Worm (Caenorhabditis elegans) whole organism, L1 larva: ENCODE data around the gene unk-1.

Source experiments
- C34B4.2 ChIP-seq: sonication (generic microtip); optimal IDR thresholded peaks from 2 replicates; lab custom pipeline; 2017; ENCODE audit warnings: mild to moderate bottlenecking, missing genetic modification characterization, missing compliant biosample characterization
- F16B12.6 ChIP-seq: fragments of 150-350 bp; optimal IDR thresholded peaks from 2 replicates; lab custom pipeline; 2014; ENCODE audit warnings: missing biosample characterization, missing genetic modification characterization
- Y116A8C.19 ChIP-seq: sonication (generic microtip); optimal IDR thresholded peaks from 2 replicates; lab custom pipeline; 2016; ENCODE audit warnings: missing compliant biosample characterization, missing genetic modification characterization, borderline replicate concordance
- alr-1 ChIP-seq: fragments of 200-800 bp; sonication (Bioruptor generic); optimal IDR thresholded peaks from 2 replicates; lab custom pipeline; 2018; ENCODE audit warnings: borderline replicate concordance, mild to moderate bottlenecking, missing genetic modification characterization, missing compliant biosample characterization
- blmp-1 ChIP-seq: fragments of 150-350 bp; optimal IDR thresholded peaks from 2 replicates; lab custom pipeline; 2014; ENCODE audit warnings: missing biosample characterization, missing genetic modification characterization
- ceh-63 ChIP-seq: fragments of 200-800 bp; sonication (Bioruptor generic); optimal IDR thresholded peaks from 2 replicates; lab custom pipeline; 2018; ENCODE audit warnings: mild to moderate bottlenecking, missing genetic modification characterization, missing compliant biosample characterization
- ceh-8 ChIP-seq: fragments of 200-800 bp; sonication (Bioruptor generic); optimal IDR thresholded peaks from 2 replicates; lab custom pipeline; 2018; ENCODE audit warnings: mild to moderate bottlenecking, missing genetic modification characterization, moderate library complexity, missing compliant biosample characterization
- ceh-82 ChIP-seq, 3 experiments: fragments of 150-350 bp in 1 of 3; sonication (generic microtip) in 2 of 3; optimal IDR thresholded peaks; 2 replicates each; lab custom pipeline; 2014 to 2017; ENCODE audit warnings: missing biosample characterization in 3 of 3, missing genetic modification characterization in 3 of 3
- ceh-88 ChIP-seq: fragments of 200-800 bp; sonication (Bioruptor generic); IDR thresholded peaks from 2 replicates; pipeline ENCODE4 v1.3.6; 2022; ENCODE audit warnings: missing genetic modification characterization, missing compliant biosample characterization
- ceh-90 ChIP-seq: sonication (generic microtip); optimal IDR thresholded peaks from 2 replicates; lab custom pipeline; 2016; ENCODE audit warnings: missing genetic modification characterization, missing compliant biosample characterization
- ces-1 ChIP-seq: fragments of 150-350 bp; optimal IDR thresholded peaks from 2 replicates; lab custom pipeline; 2014; ENCODE audit warnings: missing biosample characterization, missing genetic modification reagents, missing genetic modification characterization
- dpl-1 ChIP-seq, 3 experiments: fragments of 150-350 bp in 2 of 3; sonication (generic microtip) in 1 of 3; optimal IDR thresholded peaks; 2 replicates each; lab custom pipeline; 2014 to 2017; ENCODE audit warnings: missing biosample characterization in 3 of 3, missing genetic modification characterization in 3 of 3, missing genetic modification reagents in 3 of 3
- dsc-1 ChIP-seq: sonication (generic microtip); optimal IDR thresholded peaks from 2 replicates; lab custom pipeline; 2016; ENCODE audit warnings: mild to moderate bottlenecking, missing genetic modification characterization, missing compliant biosample characterization
- efl-1 ChIP-seq, 4 experiments: fragments of 150-350 bp; optimal IDR thresholded peaks in 3 of 4; peaks in 1 of 4; 1 replicate in 1 of 4; 2 replicates in 3 of 4; lab custom pipeline; 2014; ENCODE audit warnings: missing biosample characterization in 2 of 4, missing genetic modification characterization in 2 of 4, missing genetic modification reagents in 2 of 4
- elt-2 ChIP-seq: sonication (generic microtip); optimal IDR thresholded peaks from 2 replicates; lab custom pipeline; 2016; ENCODE audit warnings: missing genetic modification characterization, mild to moderate bottlenecking, inconsistent platforms, missing compliant biosample characterization, missing genetic modification reagents
- hpl-2 ChIP-seq: fragments of 150-350 bp; optimal IDR thresholded peaks from 2 replicates; lab custom pipeline; 2014; ENCODE audit warnings: missing biosample characterization, missing genetic modification reagents, missing genetic modification characterization
- jun-1 ChIP-seq: fragments of 150-350 bp; optimal IDR thresholded peaks from 2 replicates; lab custom pipeline; 2014; ENCODE audit warnings: missing biosample characterization, missing genetic modification reagents, missing genetic modification characterization
- lin-15B ChIP-seq: fragments of 150-350 bp; sonication (generic microtip); optimal IDR thresholded peaks from 3 replicates; lab custom pipeline; 2014; ENCODE audit warnings: missing biosample characterization, missing genetic modification characterization
- lsy-2 ChIP-seq, 2 experiments: fragments of 150-350 bp; optimal IDR thresholded peaks; 2 replicates each; lab custom pipeline; 2014; ENCODE audit warnings: missing biosample characterization in 2 of 2, missing genetic modification characterization in 2 of 2
- mep-1 ChIP-seq: fragments of 150-350 bp; optimal IDR thresholded peaks from 2 replicates; lab custom pipeline; 2014; ENCODE audit warnings: missing biosample characterization, missing genetic modification characterization
- nhr-19 ChIP-seq: fragments of 200-800 bp; sonication (Bioruptor generic); conservative IDR thresholded peaks from 2 replicates; pipeline ENCODE4 v1.3.6; 2022; ENCODE audit warnings: missing genetic modification characterization, missing compliant biosample characterization
- nhr-237 ChIP-seq: fragments of 150-350 bp; optimal IDR thresholded peaks from 2 replicates; lab custom pipeline; 2014; ENCODE audit warnings: missing biosample characterization, missing genetic modification characterization
- nhr-47 ChIP-seq: sonication (generic microtip); optimal IDR thresholded peaks from 2 replicates; lab custom pipeline; 2016; ENCODE audit warnings: mild to moderate bottlenecking, missing genetic modification characterization, moderate library complexity, missing compliant biosample characterization
- nhr-71 ChIP-seq: sonication (generic microtip); optimal IDR thresholded peaks from 2 replicates; lab custom pipeline; 2016; ENCODE audit warnings: mild to moderate bottlenecking, missing genetic modification characterization, moderate library complexity, missing compliant biosample characterization
- pag-3 ChIP-seq: sonication (generic microtip); optimal IDR thresholded peaks from 2 replicates; lab custom pipeline; 2017; ENCODE audit warnings: missing genetic modification characterization, mild to moderate bottlenecking, missing compliant biosample characterization, antibody characterized with exemption, borderline replicate concordance; ENCODE audit not compliant: insufficient read depth
- pax-3 ChIP-seq: fragments of 200-800 bp; sonication (Bioruptor generic); optimal IDR thresholded peaks from 2 replicates; lab custom pipeline; 2018; ENCODE audit warnings: mild to moderate bottlenecking, missing genetic modification characterization, moderate library complexity, missing compliant biosample characterization
- snu-23 ChIP-seq: sonication (generic microtip); optimal IDR thresholded peaks from 2 replicates; lab custom pipeline; 2016; ENCODE audit warnings: missing genetic modification characterization, missing compliant biosample characterization
- sup-37 ChIP-seq: fragments of 200-800 bp; sonication (Bioruptor generic); optimal IDR thresholded peaks from 2 replicates; lab custom pipeline; 2018; ENCODE audit warnings: mild to moderate bottlenecking, missing genetic modification characterization, missing compliant biosample characterization
- tlp-1 ChIP-seq: fragments of 150-350 bp; optimal IDR thresholded peaks from 2 replicates; lab custom pipeline; 2014; ENCODE audit warnings: missing biosample characterization, missing genetic modification characterization
- unc-130 ChIP-seq: fragments of 150-350 bp; optimal IDR thresholded peaks from 2 replicates; lab custom pipeline; 2017; ENCODE audit warnings: missing biosample characterization, missing genetic modification characterization, inconsistent platforms
- unc-86 ChIP-seq: sonication (generic microtip); optimal IDR thresholded peaks from 2 replicates; lab custom pipeline; 2016; ENCODE audit warnings: missing genetic modification characterization, missing compliant biosample characterization
- ztf-11 ChIP-seq, 2 experiments: sonication (generic microtip); optimal IDR thresholded peaks; 2 replicates each; lab custom pipeline; 2016 to 2017; ENCODE audit warnings: missing genetic modification characterization in 2 of 2, missing biosample characterization in 1 of 2, missing compliant biosample characterization in 1 of 2

The unk-1 gene

DNA sequence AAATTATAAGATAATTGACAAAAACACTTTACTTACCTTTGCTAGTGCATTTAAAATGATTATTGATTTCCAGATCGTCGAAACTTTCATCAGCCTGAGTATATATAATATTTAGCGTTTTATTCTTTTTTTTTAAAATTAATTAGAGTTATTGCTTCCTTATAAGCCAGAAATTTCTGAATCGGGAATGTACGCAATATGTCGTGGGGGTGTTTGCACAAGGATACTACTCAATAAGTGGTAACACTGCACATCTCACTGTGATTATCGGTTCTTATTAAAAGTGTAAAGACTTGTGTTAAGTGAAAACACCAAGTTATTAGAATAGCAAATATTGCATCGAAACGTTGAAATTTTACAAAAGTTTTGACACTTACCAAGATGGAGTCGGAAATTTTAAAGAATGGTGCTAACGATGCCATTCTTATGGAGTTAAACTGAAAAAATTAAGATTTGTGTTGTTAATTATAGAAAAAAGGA lies 43.0 kb downstream of the unk-1 start, which contains the start of gene dim-1:
Gene dim-1, minus strand, starts transcription at position 430 of the 480 bp plus-strand sequence.
- no peak for TF ChIP-seq ceh-8 (GFP tag; lab: Kevin White, UChicago)
- TF ChIP-seq efl-1 (optimal IDR thresholded peaks at IDR 0.05; lab: Kevin White, UChicago), result no peak
- peak; percentile 14 to 74 for TF ChIP-seq efl-1 (GFP tag; optimal IDR thresholded peaks at IDR 0.05 in 1 of 2; lab: Kevin White, UChicago)
- peak in 1 of 3 experiments; percentile 7 for TF ChIP-seq dpl-1 (GFP tag; optimal IDR thresholded peaks at IDR 0.05; lab: Kevin White, UChicago)
- peak; percentile 7 for TF ChIP-seq nhr-71 (tag; lab: Kevin White, UChicago)
- no peak for TF ChIP-seq ces-1 (GFP tag; lab: Kevin White, UChicago)
- TF ChIP-seq mep-1 (tag; lab: Kevin White, UChicago), result peak; percentile 34
- no peak for TF ChIP-seq ceh-82 (tag; optimal IDR thresholded peaks at IDR 0.05; lab: Kevin White, UChicago)
- no peak for TF ChIP-seq alr-1
- peak; percentile 15 for TF ChIP-seq dsc-1 (tag; lab: Kevin White, UChicago)
- TF ChIP-seq pax-3 (tag; lab: Kevin White, UChicago), result no peak
- TF ChIP-seq ceh-90, result no peak
- no peak for TF ChIP-seq lin-15B (tag; lab: Kevin White, UChicago)
- peak; percentile 22 for TF ChIP-seq blmp-1 (tag; lab: Kevin White, UChicago)
- peak in 1 of 2 experiments; percentile 5 for TF ChIP-seq lsy-2 (tag; optimal IDR thresholded peaks at IDR 0.05; lab: Kevin White, UChicago)
- TF ChIP-seq F16B12.6 (tag; lab: Kevin White, UChicago), result peak; percentile 81
- TF ChIP-seq hpl-2 (GFP tag; lab: Kevin White, UChicago), result no peak
- TF ChIP-seq C34B4.2 (tag; lab: Kevin White, UChicago), result no peak
- no peak for TF ChIP-seq ztf-11 (tag; optimal IDR thresholded peaks at IDR 0.05; lab: Kevin White, UChicago)
- TF ChIP-seq snu-23 (GFP tag; lab: Kevin White, UChicago), result peak; percentile 26
- TF ChIP-seq elt-2, result peak; percentile 4

DNA sequence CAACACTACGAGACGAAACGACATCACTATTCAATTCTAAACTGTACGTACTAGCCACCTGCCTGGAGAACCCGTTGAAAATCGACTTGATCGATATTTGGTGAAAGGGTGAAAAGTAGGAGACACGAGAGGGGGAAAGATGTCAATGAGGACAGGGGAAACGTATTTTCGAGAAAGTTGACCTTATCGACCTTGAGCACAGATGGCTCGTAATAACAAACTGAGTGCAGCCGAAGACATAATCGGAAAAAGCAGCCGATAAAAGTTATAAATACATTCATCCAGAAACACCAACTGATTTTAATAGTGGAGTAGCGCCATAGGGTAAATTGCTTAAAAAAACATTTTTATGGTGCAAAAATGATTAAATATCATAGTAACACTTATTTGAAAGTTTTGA lies 45.2 kb downstream of the unk-1 start:
- no peak for TF ChIP-seq hpl-2 (GFP tag; lab: Kevin White, UChicago)
- TF ChIP-seq nhr-47 (tag; lab: Kevin White, UChicago), result no peak
- TF ChIP-seq nhr-19, result no peak
- TF ChIP-seq efl-1 (optimal IDR thresholded peaks at IDR 0.05; lab: Kevin White, UChicago), result no peak
- TF ChIP-seq efl-1 (GFP tag; optimal IDR thresholded peaks at IDR 0.05 in 1 of 2; lab: Kevin White, UChicago), result peak in 1 of 2 experiments; percentile 79
- TF ChIP-seq blmp-1 (tag; lab: Kevin White, UChicago), result peak; percentile 45

DNA sequence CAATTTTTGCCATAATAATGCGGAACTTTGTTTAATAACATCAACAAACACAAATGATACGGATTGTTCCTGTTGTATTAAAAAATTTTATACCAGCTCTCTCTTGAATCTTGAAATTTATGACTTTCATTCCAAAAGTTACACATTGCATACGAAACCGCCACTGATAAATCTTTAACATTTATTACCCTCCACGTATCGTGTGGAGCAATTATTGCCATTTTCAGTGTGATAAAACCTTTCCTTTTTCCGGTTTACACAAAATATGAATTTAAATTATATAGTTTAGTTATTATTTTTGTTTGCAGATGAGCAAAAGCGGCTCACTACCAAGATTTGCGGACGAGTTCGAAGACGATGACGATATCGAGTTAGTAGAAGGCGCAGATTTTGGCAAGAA lies 46.0 kb downstream of the unk-1 start, which contains the start of gene C18A11.3:
Gene C18A11.3, plus strand, starts transcription at position 301 of the 400 bp plus-strand sequence.
- TF ChIP-seq pag-3 (tag; lab: Kevin White, UChicago) (no peak), efl-1 (optimal IDR thresholded peaks at IDR 0.05; lab: Kevin White, UChicago) (no peak), efl-1 (GFP tag; optimal IDR thresholded peaks at IDR 0.05 in 1 of 2; lab: Kevin White, UChicago) (peak in 1 of 2 experiments; percentile 10)

DNA sequence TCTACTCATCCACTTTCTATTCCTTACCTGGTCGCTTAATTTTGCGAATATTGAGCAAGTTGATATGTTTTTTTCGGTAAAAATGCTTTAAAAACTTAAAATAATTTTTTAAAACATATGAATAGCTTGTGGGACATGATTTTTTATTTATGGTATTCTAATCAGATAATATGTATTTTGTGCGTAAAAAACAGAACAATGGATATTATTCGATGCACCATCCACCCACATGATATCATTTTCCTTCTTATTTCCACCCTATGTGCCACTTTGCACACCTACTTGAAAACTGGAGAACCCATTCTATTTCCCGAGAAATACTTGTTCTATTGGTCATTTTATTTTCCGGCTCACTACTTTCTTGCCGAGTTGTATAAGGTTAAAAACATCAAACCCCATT lies 52.5 kb downstream of the unk-1 start, which contains the start of gene C18A11.2:
Gene C18A11.2, plus strand, starts transcription at position 301 of the 400 bp plus-strand sequence.
- TF ChIP-seq ceh-90 (no peak), sup-37 (GFP tag; lab: Kevin White, UChicago) (no peak), ceh-63 (GFP tag; lab: Kevin White, UChicago) (no peak), nhr-237 (no peak), tlp-1 (tag; lab: Kevin White, UChicago) (no peak), snu-23 (GFP tag; lab: Kevin White, UChicago) (no peak), unc-86 (tag; lab: Kevin White, UChicago) (no peak), jun-1 (tag; lab: Kevin White, UChicago) (no peak), ceh-82 (tag; optimal IDR thresholded peaks at IDR 0.05; lab: Kevin White, UChicago) (no peak), Y116A8C.19 (no peak), unc-130 (tag; lab: Kevin White, UChicago) (no peak), ceh-88 (GFP tag; lab: Robert Waterston, UW) (no peak)
